Fruit fly (Drosophila melanogaster) whole organism, embryonic: Measurements from ENCODE around the gene CG32554.
A peak's percentile ranks its signal among the peaks of the same experiment; 100 is the strongest.

Experiments used
- ATbp ChIP-seq: fragments of 200-800 bp; sonication (Bioruptor generic); optimal IDR thresholded peaks from 2 replicates; lab custom pipeline; 2017; ENCODE audit warnings: missing biosample characterization, mild to moderate bottlenecking, missing genetic modification characterization, missing genetic modification reagents
- BEAF-32 ChIP-seq: fragments of 200-800 bp; sonication (Bioruptor generic); optimal IDR thresholded peaks from 3 replicates; lab custom pipeline; 2017; ENCODE audit warnings: missing biosample characterization, missing genetic modification characterization, mild to moderate bottlenecking, moderate library complexity, missing genetic modification reagents
- CG10543 ChIP-seq: fragments of 200-800 bp; sonication (Bioruptor generic); optimal IDR thresholded peaks from 3 replicates; lab custom pipeline; 2017; ENCODE audit warnings: missing biosample characterization, mild to moderate bottlenecking, missing genetic modification characterization, moderate library complexity
- CG11398 ChIP-seq: fragments of 200-800 bp; sonication (Bioruptor generic); optimal IDR thresholded peaks from 2 replicates; lab custom pipeline; 2016; ENCODE audit warnings: missing biosample characterization, missing genetic modification characterization
- CG11723 ChIP-seq: fragments of 200-800 bp; sonication (Bioruptor generic); optimal IDR thresholded peaks from 2 replicates; lab custom pipeline; 2017; ENCODE audit warnings: missing biosample characterization, mild to moderate bottlenecking, missing genetic modification characterization
- CG13894 ChIP-seq: fragments of 200-800 bp; sonication (Bioruptor generic); optimal IDR thresholded peaks from 3 replicates; lab custom pipeline; 2018; ENCODE audit warnings: missing biosample characterization, mild to moderate bottlenecking, missing genetic modification characterization, moderate library complexity
- CG14014 ChIP-seq: fragments of 200-800 bp; sonication (Bioruptor generic); IDR thresholded peaks from 2 replicates; pipeline ENCODE4 v1.3.6; 2022; ENCODE audit warnings: missing biosample characterization, missing genetic modification characterization
- CG14667 ChIP-seq: fragments of 200-800 bp; sonication (Bioruptor generic); IDR thresholded peaks from 2 replicates; pipeline ENCODE4 v1.3.6; 2022; ENCODE audit warnings: missing biosample characterization, missing genetic modification characterization
- CG15269 ChIP-seq: fragments of 200-800 bp; sonication (Bioruptor generic); optimal IDR thresholded peaks from 2 replicates; lab custom pipeline; 2018; ENCODE audit warnings: missing biosample characterization, mild to moderate bottlenecking, missing genetic modification characterization, moderate library complexity
- CG16813 ChIP-seq: fragments of 200-800 bp; sonication (Bioruptor generic); IDR thresholded peaks from 3 replicates; pipeline ENCODE4 v1.3.6; 2022; ENCODE audit warnings: missing biosample characterization, missing genetic modification characterization; ENCODE audit not compliant: partially characterized antibody
- CG16863 ChIP-seq: fragments of 200-800 bp; sonication (Bioruptor generic); optimal IDR thresholded peaks from 3 replicates; lab custom pipeline; 2016; ENCODE audit warnings: missing biosample characterization, missing genetic modification characterization
- CG17328 ChIP-seq: fragments of 200-800 bp; sonication (Bioruptor generic); IDR thresholded peaks from 2 replicates; pipeline ENCODE4 v1.3.6; 2022; ENCODE audit warnings: missing biosample characterization, missing genetic modification characterization
- CG17802 ChIP-seq: fragments of 200-800 bp; sonication (Bioruptor generic); optimal IDR thresholded peaks from 2 replicates; lab custom pipeline; 2018; ENCODE audit warnings: missing biosample characterization, mild to moderate bottlenecking, missing genetic modification characterization, moderate library complexity
- CG18764 ChIP-seq: fragments of 200-800 bp; sonication (Bioruptor generic); optimal IDR thresholded peaks from 3 replicates; lab custom pipeline; 2016; ENCODE audit warnings: missing biosample characterization, missing genetic modification characterization
- CG3065 ChIP-seq: fragments of 200-800 bp; sonication (Bioruptor generic); optimal IDR thresholded peaks from 2 replicates; lab custom pipeline; 2016; ENCODE audit warnings: missing biosample characterization, missing genetic modification characterization
- CG4282 ChIP-seq: fragments of 200-800 bp; sonication (Bioruptor generic); optimal IDR thresholded peaks from 2 replicates; lab custom pipeline; 2016; ENCODE audit warnings: missing biosample characterization, missing genetic modification characterization
- CG4854 ChIP-seq: fragments of 200-800 bp; sonication (Bioruptor generic); optimal IDR thresholded peaks from 2 replicates; lab custom pipeline; 2016; ENCODE audit warnings: missing biosample characterization, missing genetic modification characterization, inconsistent platforms
- CG5245 ChIP-seq: fragments of 200-800 bp; sonication (Bioruptor generic); optimal IDR thresholded peaks from 3 replicates; lab custom pipeline; 2016; ENCODE audit warnings: missing biosample characterization, missing genetic modification characterization
- CG6683 ChIP-seq: fragments of 200-800 bp; sonication (Bioruptor generic); optimal IDR thresholded peaks from 2 replicates; lab custom pipeline; 2017; ENCODE audit warnings: missing biosample characterization, mild to moderate bottlenecking, missing genetic modification characterization, missing genetic modification reagents
- CG6854 ChIP-seq: fragments of 200-800 bp; sonication (Bioruptor generic); optimal IDR thresholded peaks from 3 replicates; lab custom pipeline; 2017; ENCODE audit warnings: missing biosample characterization, mild to moderate bottlenecking, missing genetic modification characterization
- CG7271 ChIP-seq: fragments of 200-800 bp; sonication (Bioruptor generic); optimal IDR thresholded peaks from 2 replicates; lab custom pipeline; 2018; ENCODE audit warnings: missing biosample characterization, mild to moderate bottlenecking, missing genetic modification characterization, moderate library complexity
- CG8290 ChIP-seq, 3 experiments: fragments of 200-800 bp; sonication (Bioruptor generic); optimal IDR thresholded peaks; 2 replicates each; lab custom pipeline; 2016 to 2019; ENCODE audit warnings: missing biosample characterization in 3 of 3, missing genetic modification characterization in 3 of 3, mild to moderate bottlenecking in 2 of 3, moderate library complexity in 1 of 3
- CG8478 ChIP-seq: fragments of >200 bp; optimal IDR thresholded peaks from 2 replicates; lab custom pipeline; 2018
- CrebB ChIP-seq: fragments of 200-800 bp; sonication (Bioruptor generic); optimal IDR thresholded peaks from 3 replicates; lab custom pipeline; 2018; ENCODE audit warnings: missing biosample characterization, mild to moderate bottlenecking, missing genetic modification characterization
- GATAe ChIP-seq: fragments of 200-800 bp; sonication (Bioruptor generic); conservative IDR thresholded peaks from 2 replicates; pipeline ENCODE4 v1.3.6; 2022; ENCODE audit warnings: missing biosample characterization, missing genetic modification characterization
- HLH3B ChIP-seq: fragments of 200-800 bp; sonication (Bioruptor generic); IDR thresholded peaks from 2 replicates; pipeline ENCODE4 v1.3.6; 2022; ENCODE audit warnings: missing biosample characterization, missing genetic modification characterization
- HmgZ ChIP-seq: fragments of 200-800 bp; sonication (Bioruptor generic); optimal IDR thresholded peaks from 2 replicates; lab custom pipeline; 2018; ENCODE audit warnings: missing biosample characterization, mild to moderate bottlenecking, missing genetic modification characterization
- Hsf ChIP-seq: fragments of 200-800 bp; sonication (Bioruptor generic); optimal IDR thresholded peaks from 3 replicates; lab custom pipeline; 2016; ENCODE audit warnings: missing biosample characterization, missing genetic modification characterization
- Lhr ChIP-seq: fragments of 200-800 bp; sonication (Bioruptor generic); optimal IDR thresholded peaks from 3 replicates; lab custom pipeline; 2017; ENCODE audit warnings: mild to moderate bottlenecking, missing biosample characterization, missing genetic modification reagents, missing genetic modification characterization
- Max ChIP-seq: fragments of 200-800 bp; sonication (Bioruptor generic); optimal IDR thresholded peaks from 2 replicates; lab custom pipeline; 2016; ENCODE audit warnings: missing biosample characterization, mild to moderate bottlenecking, missing genetic modification characterization
- Nf-YA ChIP-seq: fragments of 200-800 bp; sonication (Bioruptor generic); IDR thresholded peaks from 2 replicates; pipeline ENCODE4 v1.3.6; 2022; ENCODE audit warnings: missing biosample characterization, missing genetic modification characterization
- Six4 ChIP-seq: fragments of 200-800 bp; sonication (Bioruptor generic); optimal IDR thresholded peaks from 2 replicates; lab custom pipeline; 2016; ENCODE audit warnings: missing biosample characterization, missing genetic modification characterization
- cg ChIP-seq: fragments of 200-800 bp; sonication (Bioruptor generic); optimal IDR thresholded peaks from 3 replicates; lab custom pipeline; 2019; ENCODE audit warnings: missing biosample characterization, mild to moderate bottlenecking, missing genetic modification characterization, moderate library complexity
- chm ChIP-seq: fragments of 200-800 bp; sonication (Bioruptor generic); IDR thresholded peaks from 2 replicates; pipeline ENCODE4 v1.3.6; 2022; ENCODE audit warnings: missing biosample characterization, missing genetic modification characterization
- ci ChIP-seq: fragments of 200-800 bp; sonication (Bioruptor generic); IDR thresholded peaks from 3 replicates; pipeline ENCODE4 v1.3.6; 2022; ENCODE audit warnings: missing biosample characterization, missing genetic modification characterization
- hbn ChIP-seq: fragments of 200-800 bp; sonication (Bioruptor generic); IDR thresholded peaks from 2 replicates; pipeline ENCODE4 v1.3.6; 2022; ENCODE audit warnings: missing biosample characterization, missing genetic modification characterization; ENCODE audit not compliant: partially characterized antibody
- jigr1 ChIP-seq: fragments of 200-800 bp; sonication (Bioruptor generic); IDR thresholded peaks from 3 replicates; pipeline ENCODE4 v1.3.6; 2022; ENCODE audit warnings: missing biosample characterization, missing genetic modification characterization
- luna ChIP-seq: fragments of 200-800 bp; sonication (Bioruptor generic); optimal IDR thresholded peaks from 2 replicates; lab custom pipeline; 2016; ENCODE audit warnings: missing biosample characterization, missing genetic modification characterization
- odd ChIP-seq: fragments of 200-800 bp; sonication (Bioruptor generic); optimal IDR thresholded peaks from 2 replicates; lab custom pipeline; 2017; ENCODE audit warnings: missing biosample characterization, mild to moderate bottlenecking, missing genetic modification characterization
- ranshi ChIP-seq: fragments of 200-800 bp; sonication (Bioruptor generic); IDR thresholded peaks from 2 replicates; pipeline ENCODE4 v1.3.6; 2022; ENCODE audit warnings: missing biosample characterization, missing genetic modification characterization
- run ChIP-seq: fragments of 200-800 bp; sonication (Bioruptor generic); optimal IDR thresholded peaks from 3 replicates; lab custom pipeline; 2018; ENCODE audit warnings: missing biosample characterization, mild to moderate bottlenecking, missing genetic modification characterization
- sc ChIP-seq, 3 experiments: fragments of >200 bp in 2 of 3; fragments of 200-800 bp in 1 of 3; sonication (Bioruptor generic) in 1 of 3; optimal IDR thresholded peaks; 2 replicates in 2 of 3; 3 replicates in 1 of 3; lab custom pipeline; 2017; ENCODE audit warnings: mild to moderate bottlenecking in 1 of 3, missing biosample characterization in 1 of 3, missing genetic modification characterization in 1 of 3, missing genetic modification reagents in 1 of 3
- schlank ChIP-seq: fragments of 200-800 bp; sonication (Bioruptor generic); optimal IDR thresholded peaks from 2 replicates; lab custom pipeline; 2018; ENCODE audit warnings: missing biosample characterization, mild to moderate bottlenecking, missing genetic modification characterization
- slp2 ChIP-seq: fragments of 200-800 bp; sonication (Bioruptor generic); optimal IDR thresholded peaks from 2 replicates; lab custom pipeline; 2016; ENCODE audit warnings: missing biosample characterization, missing genetic modification characterization
- so ChIP-seq: fragments of 200-800 bp; sonication (Bioruptor generic); IDR thresholded peaks from 3 replicates; pipeline ENCODE4 v1.3.6; 2022; ENCODE audit warnings: missing biosample characterization, missing genetic modification characterization
- usp ChIP-seq: fragments of >200 bp; optimal IDR thresholded peaks from 2 replicates; lab custom pipeline; 2017; ENCODE audit warnings: missing biosample characterization, missing genetic modification characterization
- zen2 ChIP-seq: fragments of 200-800 bp; sonication (Bioruptor generic); IDR thresholded peaks from 3 replicates; pipeline ENCODE4 v1.3.6; 2022; ENCODE audit warnings: missing biosample characterization, missing genetic modification characterization; ENCODE audit not compliant: partially characterized antibody

CG32554 gene

DNA sequence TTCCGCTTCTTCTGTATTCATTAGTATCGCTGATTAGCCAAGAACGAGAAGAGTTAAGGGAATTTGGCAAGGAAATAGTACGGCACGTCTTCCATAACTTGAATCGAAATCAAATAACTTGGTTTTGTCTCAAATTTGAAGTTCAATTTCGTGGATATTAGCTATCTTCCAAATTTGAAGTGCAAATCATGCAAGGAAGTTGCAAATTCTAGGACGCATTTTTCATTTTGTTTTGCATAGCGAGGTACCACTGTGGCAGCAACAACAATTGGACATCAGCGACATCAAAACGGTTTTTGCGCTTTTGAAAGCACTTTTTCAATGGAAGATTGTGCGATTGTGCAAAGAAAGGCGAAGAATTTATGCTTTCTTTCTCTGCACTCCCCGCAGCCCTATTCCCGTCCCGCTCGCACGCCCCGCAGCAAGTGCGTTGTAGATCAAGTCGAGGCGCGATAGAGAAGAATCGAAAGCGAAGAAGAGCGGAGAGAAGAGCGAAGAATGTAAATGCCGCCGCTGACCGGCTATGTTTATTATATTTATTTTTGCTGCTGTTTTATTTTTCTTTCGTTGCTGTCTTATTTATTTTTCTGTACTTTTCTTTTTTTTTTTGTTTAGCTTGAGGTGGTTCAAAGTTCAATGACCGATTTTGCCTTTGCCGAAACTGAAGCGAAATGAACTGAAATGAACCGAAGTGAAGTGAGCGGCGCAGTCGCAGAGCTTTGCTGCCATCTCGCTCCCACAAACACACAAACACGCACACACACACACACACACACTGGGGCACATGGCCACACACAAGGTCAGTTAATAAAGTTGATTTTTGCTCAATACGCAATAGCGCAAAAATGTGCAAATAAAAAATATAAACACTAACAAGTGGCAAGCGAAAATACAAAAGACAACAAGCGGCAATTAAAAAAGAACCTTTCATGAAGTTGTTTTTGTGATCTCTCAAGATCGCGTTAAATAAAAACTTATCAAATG lies 28.9 kb upstream of the CG32554 start (continued):
- TF ChIP-seq ranshi (peak; percentile 65; the same call in 1 of the 2 replicates), CG7271 (tag; lab: Kevin White, UChicago) (no peak), ci (no peak), CG17328 (GFP tag; lab: Robert Waterston, UW) (0 out of 2 replicates have a peak, but pooled peaks have one; percentile 21), HmgZ (tag; lab: Kevin White, UChicago) (no peak), CG14667 (GFP tag; lab: Robert Waterston, UW) (no peak), CG8478 (lab: Kevin White, UChicago) (no peak), Lhr (GFP tag; lab: Kevin White, UChicago) (no peak), Hsf (peak; percentile 40), HLH3B (GFP tag; lab: Robert Waterston, UW) (peak; percentile 35; the same call in 1 of the 2 replicates), sc (optimal IDR thresholded peaks at IDR 0.05; lab: Kevin White, UChicago) (no peak), sc (GFP tag; optimal IDR thresholded peaks at IDR 0.05; lab: Kevin White, UChicago) (no peak), chm (GFP tag; lab: Robert Waterston, UW) (0 out of 2 replicates have a peak, but pooled peaks have one; percentile 13), Six4 (no peak), CG6683 (GFP tag; lab: Kevin White, UChicago) (no peak), CG4854 (no peak), luna (GFP tag; lab: Kevin White, UChicago) (no peak), CG6854 (GFP tag; lab: Kevin White, UChicago) (no peak), CG8290 (GFP tag; optimal IDR thresholded peaks at IDR 0.05; lab: Kevin White, UChicago) (no peak), CG8290 (tag; optimal IDR thresholded peaks at IDR 0.05; lab: Kevin White, UChicago) (peak in 1 of 2 experiments; percentile 85), run (tag; lab: Kevin White, UChicago) (no peak), BEAF-32 (GFP tag; lab: Kevin White, UChicago) (no peak), Max (no peak), CG16813 (no peak), CG14014 (GFP tag; lab: Robert Waterston, UW) (0 out of 2 replicates have a peak, but pooled peaks have one; percentile 20), odd (no peak), jigr1 (GFP tag; lab: Robert Waterston, UW) (no peak), CG17802 (tag; lab: Kevin White, UChicago) (no peak), CG15269 (peak; percentile 70), CG18764 (GFP tag; lab: Kevin White, UChicago) (no peak), CG10543 (peak; percentile 14), CG16863 (GFP tag; lab: Kevin White, UChicago) (peak; percentile 39), Nf-YA (GFP tag; lab: Robert Waterston, UW) (no peak; the same call in 1 of the 2 replicates), ATbp (GFP tag; lab: Kevin White, UChicago) (peak; percentile 20), cg (GFP tag; lab: Kevin White, UChicago) (peak; percentile 44), GATAe (GFP tag; lab: Robert Waterston, UW) (no peak), hbn (GFP tag; lab: Robert Waterston, UW) (no peak), CrebB (tag; lab: Kevin White, UChicago) (no peak), so (GFP tag; lab: Robert Waterston, UW) (0 out of 3 replicates have a peak, but pooled peaks have one; percentile 43), CG5245 (GFP tag; lab: Kevin White, UChicago) (no peak), CG13894 (tag; lab: Kevin White, UChicago) (no peak), CG4282 (GFP tag; lab: Kevin White, UChicago) (no peak), CG11398 (GFP tag; lab: Kevin White, UChicago) (no peak), CG3065 (GFP tag; lab: Kevin White, UChicago) (no peak), usp (GFP tag; lab: Kevin White, UChicago) (no peak), slp2 (no peak), zen2 (GFP tag; lab: Robert Waterston, UW) (no peak), CG11723 (GFP tag; lab: Kevin White, UChicago) (no peak), schlank (tag; lab: Kevin White, UChicago) (peak; percentile 68)
